Worm (Caenorhabditis elegans): ENCODE data around the gene srab-16.

srab-16 gene

ce11 chrV:803472-803871 is 20.9 kb downstream of the srab-16 start:
- TF ChIP-seq elt-2 (tag; optimal IDR thresholded peaks at IDR 0.05) (no peak), ceh-22 (tag; optimal IDR thresholded peaks at IDR 0.05) (no peak), rnt-1 (tag; optimal IDR thresholded peaks at IDR 0.05) (no peak), ztf-16 (tag; optimal IDR thresholded peaks at IDR 0.05) (no peak), tbx-7 (tag; optimal IDR thresholded peaks at IDR 0.05) (no peak), ceh-45 (GFP tag; IDR thresholded peaks at IDR 0.05) (no peak), madf-2 (tag; optimal IDR thresholded peaks at IDR 0.05) (no peak), unc-3 (GFP tag; conservative IDR thresholded peaks at IDR 0.05) (no peak), unc-3 (tag; optimal IDR thresholded peaks at IDR 0.05) (no peak), ceh-2 (tag; optimal IDR thresholded peaks at IDR 0.05) (no peak), sdc-2 (tag; optimal IDR thresholded peaks at IDR 0.05) (no peak), ceh-48 (tag; optimal IDR thresholded peaks at IDR 0.05) (no peak), K09A11.1 (tag; optimal IDR thresholded peaks at IDR 0.05; ENCODE audit: insufficient read depth) (no peak), ceh-6 (GFP tag; optimal IDR thresholded peaks at IDR 0.05) (no peak), Y22D7AL.16 (tag; optimal IDR thresholded peaks at IDR 0.05) (no peak), nhr-11 (tag; optimal IDR thresholded peaks at IDR 0.05) (no peak), mec-3 (tag; optimal IDR thresholded peaks at IDR 0.05; ENCODE audit: borderline replicate concordance) (no peak), ets-4 (tag; optimal IDR thresholded peaks at IDR 0.05) (no peak), ceh-31 (tag; optimal IDR thresholded peaks at IDR 0.05) (no peak), npax-4 (tag; optimal IDR thresholded peaks at IDR 0.05) (no peak)

- TF ChIP-seq lim-6 (tag; optimal IDR thresholded peaks at IDR 0.05) (no peak), Y22D7AL.16 (tag; optimal IDR thresholded peaks at IDR 0.05) (no peak), fkh-6 (tag; optimal IDR thresholded peaks at IDR 0.05) (no peak), K09A11.1 (tag; optimal IDR thresholded peaks at IDR 0.05; ENCODE audit: insufficient read depth) (no peak), unc-3 (GFP tag; conservative IDR thresholded peaks at IDR 0.05) (no peak), unc-3 (tag; optimal IDR thresholded peaks at IDR 0.05) (no peak), unc-86 (tag; optimal IDR thresholded peaks at IDR 0.05) (no peak), pha-4 (tag; optimal IDR thresholded peaks at IDR 0.05) (no peak), nhr-11 (tag; optimal IDR thresholded peaks at IDR 0.05) (no peak), ceh-2 (tag; optimal IDR thresholded peaks at IDR 0.05) (no peak), T23F11.4 (GFP tag; optimal IDR thresholded peaks at IDR 0.05) (no peak), ceh-9 (tag; optimal IDR thresholded peaks at IDR 0.05) (no peak), ceh-31 (tag; optimal IDR thresholded peaks at IDR 0.05) (no peak), elt-2 (tag; optimal IDR thresholded peaks at IDR 0.05) (no peak), ztf-16 (tag; optimal IDR thresholded peaks at IDR 0.05) (no peak), pros-1 (tag; optimal IDR thresholded peaks at IDR 0.05) (no peak)
Measured at ce11 chrV:804485-804884, 22.0 kb downstream of the srab-16 start, which contains the start of gene nhr-270. Gene nhr-270 (minus strand): TSS chrV:804741.

DNA sequence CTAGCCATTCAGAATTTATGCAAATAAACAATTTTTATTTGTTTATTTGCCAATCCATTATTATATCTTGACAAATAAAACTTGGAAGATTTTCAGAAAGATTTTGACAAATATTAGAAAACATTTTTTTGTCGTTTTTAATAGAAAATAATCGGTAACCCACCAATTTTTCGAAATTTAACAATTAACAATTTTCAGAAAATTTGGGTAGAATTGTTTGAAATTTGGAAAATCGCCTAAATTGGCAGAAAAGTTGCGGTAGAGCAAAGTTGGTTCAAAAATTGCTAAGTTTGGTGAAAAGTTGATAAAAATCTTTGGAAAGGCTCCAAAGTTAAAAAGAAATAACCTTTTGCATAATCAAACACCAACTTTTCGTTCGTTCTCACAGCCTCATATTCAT is 25.7 kb downstream of the srab-16 start:
- TF ChIP-seq ceh-2 (tag; optimal IDR thresholded peaks at IDR 0.05) = no peak
- TF ChIP-seq hlh-8 (tag; optimal IDR thresholded peaks at IDR 0.05) = no peak
- TF ChIP-seq unc-86 (tag; optimal IDR thresholded peaks at IDR 0.05) = no peak
- TF ChIP-seq syd-9 (tag; optimal IDR thresholded peaks at IDR 0.05) = no peak
- TF ChIP-seq ceh-18 (tag; optimal IDR thresholded peaks at IDR 0.05) = no peak
- TF ChIP-seq pqm-1 (tag; optimal IDR thresholded peaks at IDR 0.05) = no peak
- TF ChIP-seq K09A11.1 (tag; optimal IDR thresholded peaks at IDR 0.05; ENCODE audit: insufficient read depth) = no peak
- TF ChIP-seq nhr-232 (tag; optimal IDR thresholded peaks at IDR 0.05) = no peak
- TF ChIP-seq dve-1 (tag; optimal IDR thresholded peaks at IDR 0.05) = no peak
- TF ChIP-seq pros-1 (tag; optimal IDR thresholded peaks at IDR 0.05) = no peak

- peak; percentile 74 for TF ChIP-seq unc-42 (tag; optimal IDR thresholded peaks at IDR 0.05)
- TF ChIP-seq ref-2 (tag; optimal IDR thresholded peaks at IDR 0.05) = no peak
Measured at ce11 chrV:810281-810862, 27.8 kb downstream of the srab-16 start, which contains the start of gene R13D11.4. Gene R13D11.4 (plus strand): TSS chrV:810812.

All from whole organism, late embryonic.